Worm (Caenorhabditis elegans): ENCODE results near the gene alh-9.

The alh-9 gene

ce11 chrIII:5840815-5841573 lies 14.8 kb upstream of the alh-9 start:
- TF ChIP-seq nhr-42 (GFP tag; IDR thresholded peaks at IDR 0.05) (no peak), daf-16 (GFP tag; optimal IDR thresholded peaks at IDR 0.05) (no peak), daf-16 (tag; optimal IDR thresholded peaks at IDR 0.05) (peak; percentile 7), ztf-11 (tag; optimal IDR thresholded peaks at IDR 0.05) (no peak), dve-1 (tag; optimal IDR thresholded peaks at IDR 0.05; ENCODE audit: insufficient read depth) (peak; percentile 56), ZK337.2 (GFP tag; IDR thresholded peaks at IDR 0.05) (no peak), F10B5.3 (tag; optimal IDR thresholded peaks at IDR 0.05) (no peak), ceh-32 (tag; optimal IDR thresholded peaks at IDR 0.05; ENCODE audit: poor library complexity) (no peak), aha-1 (tag) (peak; percentile 47), tag-97 (GFP tag; IDR thresholded peaks at IDR 0.05) (no peak), dpl-1 (GFP tag; optimal IDR thresholded peaks at IDR 0.05) (no peak), hlh-30 (tag; optimal IDR thresholded peaks at IDR 0.05; ENCODE audit: insufficient read depth) (peak; percentile 52), lsy-2 (tag; optimal IDR thresholded peaks at IDR 0.05) (no peak), zag-1 (tag; optimal IDR thresholded peaks at IDR 0.05) (no peak), unc-39 (tag; optimal IDR thresholded peaks at IDR 0.05) (no peak), T20F7.1 (GFP tag; optimal IDR thresholded peaks at IDR 0.05) (no peak), tra-1 (GFP tag; IDR thresholded peaks at IDR 0.05) (no peak), unc-62 (GFP tag; optimal IDR thresholded peaks at IDR 0.05 in 1 of 2) (peak in 1 of 2 experiments; percentile 52), unc-62 (tag; optimal IDR thresholded peaks at IDR 0.05) (no peak), Y48G9A.11 (GFP tag; IDR thresholded peaks at IDR 0.05) (no peak), dmd-6 (GFP tag; IDR thresholded peaks at IDR 0.05) (peak; percentile 64), cey-2 (tag; optimal IDR thresholded peaks at IDR 0.05; ENCODE audit: borderline replicate concordance, insufficient read depth) (no peak), sdz-12 (GFP tag; optimal IDR thresholded peaks at IDR 0.05) (no peak), mes-2 (tag; optimal IDR thresholded peaks at IDR 0.05; ENCODE audit: poor library complexity, severe bottlenecking) (no peak), ZK546.5 (tag; optimal IDR thresholded peaks at IDR 0.05) (no peak), nhr-11 (tag; optimal IDR thresholded peaks at IDR 0.05) (no peak), dmd-9 (GFP tag; IDR thresholded peaks at IDR 0.05) (no peak), ceh-44 (GFP tag; IDR thresholded peaks at IDR 0.05) (no peak), duxl-1 (tag; optimal IDR thresholded peaks at IDR 0.05; ENCODE audit: poor library complexity) (no peak), F49E8.2 (tag; optimal IDR thresholded peaks at IDR 0.05; ENCODE audit: borderline replicate concordance) (no peak), lin-29 (GFP tag; IDR thresholded peaks at IDR 0.05) (no peak), ceh-82 (tag; optimal IDR thresholded peaks at IDR 0.05) (no peak), ctbp-1 (GFP tag; IDR thresholded peaks at IDR 0.05) (no peak), hmg-1.1 (GFP tag; IDR thresholded peaks at IDR 0.05) (0 out of 2 replicates have a peak, but pooled peaks have one; percentile 19), nhr-41 (GFP tag; IDR thresholded peaks at IDR 0.05) (no peak), egl-27 (tag; optimal IDR thresholded peaks at IDR 0.05) (no peak), R02D3.7 (tag; optimal IDR thresholded peaks at IDR 0.05) (no peak)

DNA sequence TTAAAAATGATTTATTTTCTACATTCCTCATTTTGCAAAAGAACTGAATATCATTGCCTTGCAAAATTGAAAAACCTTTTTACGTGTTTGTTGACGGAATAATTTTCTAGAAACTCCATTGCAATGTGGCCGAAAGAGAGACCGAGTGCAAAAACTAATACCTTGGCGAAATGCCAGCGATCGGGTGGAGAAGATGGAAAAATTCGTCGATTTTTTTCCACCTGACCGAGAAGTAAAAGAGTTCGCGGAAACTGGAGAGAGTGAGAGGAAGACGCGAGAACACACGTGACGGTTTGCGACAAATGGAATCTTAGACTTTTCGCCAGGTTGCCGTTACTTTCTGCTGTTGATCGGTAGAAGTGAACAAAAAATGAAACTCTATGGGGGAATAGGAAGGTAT lies 14.1 kb upstream of the alh-9 start:
- TF ChIP-seq mdl-1 (tag; optimal IDR thresholded peaks at IDR 0.05) (peak; percentile 7 to 83), mxl-3 (GFP tag; optimal IDR thresholded peaks at IDR 0.05) (peak; percentile 67), F26F4.8 (GFP tag; conservative IDR thresholded peaks at IDR 0.05) (no peak), attf-4 (tag; optimal IDR thresholded peaks at IDR 0.05) (no peak), dmd-6 (GFP tag; IDR thresholded peaks at IDR 0.05) (peak; percentile 65), dmd-9 (GFP tag; IDR thresholded peaks at IDR 0.05) (no peak), mep-1 (tag; optimal IDR thresholded peaks at IDR 0.05) (peak; percentile 50), Y5F2A.4 (GFP tag; optimal IDR thresholded peaks at IDR 0.05) (no peak), unc-130 (GFP tag; optimal IDR thresholded peaks at IDR 0.05) (no peak), gei-8 (GFP tag; optimal IDR thresholded peaks at IDR 0.05) (no peak), hif-1 (tag; optimal IDR thresholded peaks at IDR 0.05) (no peak), hlh-30 (tag; optimal IDR thresholded peaks at IDR 0.05; ENCODE audit: insufficient read depth) (peak; percentile 86), nhr-11 (tag; optimal IDR thresholded peaks at IDR 0.05) (peak; percentile 74), zip-11 (GFP tag; IDR thresholded peaks at IDR 0.05) (no peak), dpl-1 (GFP tag; optimal IDR thresholded peaks at IDR 0.05) (peak; percentile 6), T26A8.4 (GFP tag; IDR thresholded peaks at IDR 0.05) (0 out of 2 replicates have a peak, but pooled peaks have one; percentile 23), hlh-11 (tag; optimal IDR thresholded peaks at IDR 0.05) (peak; percentile 71), jun-1 (tag; optimal IDR thresholded peaks at IDR 0.05) (no peak)

Data from whole organism, L4 larva.